Fruit fly (Drosophila melanogaster) ovary, adult (tissue): ENCODE results near the gene CG43245.

Experiments used
- CG17801 ChIP-seq: fragments of 200-800 bp; optimal IDR thresholded peaks from 2 replicates; lab custom pipeline; 2019; ENCODE audit warnings: missing biosample characterization, mild to moderate bottlenecking, missing genetic modification characterization, moderate library complexity; ENCODE audit not compliant: partially characterized antibody

The CG43245 gene

dm6 chr3L:10772527-10773184 lies 931 bp downstream of the CG43245 start:
- TF ChIP-seq CG17801 (GFP tag; lab: Kevin White, UChicago) = no peak

- TF ChIP-seq CG17801 (GFP tag; lab: Kevin White, UChicago) = no peak
Measured at dm6 chr3L:10773585-10773984, 1.9 kb downstream of the CG43245 start.

dm6 chr3L:10775182-10775581 lies 3.5 kb downstream of the CG43245 start:
- TF ChIP-seq CG17801 (GFP tag; lab: Kevin White, UChicago) = no peak

dm6 chr3L:10775736-10776135 lies 4.0 kb downstream of the CG43245 start:
- TF ChIP-seq CG17801 (GFP tag; lab: Kevin White, UChicago) = no peak

dm6 chr3L:10776367-10777026 lies 4.8 kb downstream of the CG43245 start:
- peak; percentile 79 for TF ChIP-seq CG17801 (GFP tag; lab: Kevin White, UChicago)

dm6 chr3L:10777493-10777897 lies 5.8 kb downstream of the CG43245 start:
- TF ChIP-seq CG17801 (GFP tag; lab: Kevin White, UChicago) = no peak

dm6 chr3L:10777909-10778308 lies 6.2 kb downstream of the CG43245 start:
- no peak for TF ChIP-seq CG17801 (GFP tag; lab: Kevin White, UChicago)

- no peak for TF ChIP-seq CG17801 (GFP tag; lab: Kevin White, UChicago)
Measured at dm6 chr3L:10779291-10779690, 7.6 kb downstream of the CG43245 start.

dm6 chr3L:10781323-10781722 lies 9.6 kb downstream of the CG43245 start:
- TF ChIP-seq CG17801 (GFP tag; lab: Kevin White, UChicago) = no peak

- no peak for TF ChIP-seq CG17801 (GFP tag; lab: Kevin White, UChicago)
Measured at dm6 chr3L:10783015-10783675, 11.4 kb downstream of the CG43245 start.

- TF ChIP-seq CG17801 (GFP tag; lab: Kevin White, UChicago) = peak; percentile 60
Measured at dm6 chr3L:10784566-10785003, 12.9 kb downstream of the CG43245 start.

dm6 chr3L:10785988-10786706 lies 14.4 kb downstream of the CG43245 start:
- TF ChIP-seq CG17801 (GFP tag; lab: Kevin White, UChicago) = no peak

dm6 chr3L:10787652-10788330 lies 16.1 kb downstream of the CG43245 start:
- TF ChIP-seq CG17801 (GFP tag; lab: Kevin White, UChicago) = no peak

dm6 chr3L:10788586-10788985 lies 16.9 kb downstream of the CG43245 start:
- TF ChIP-seq CG17801 (GFP tag; lab: Kevin White, UChicago) = no peak
